Worm (Caenorhabditis elegans): ENCODE results near the gene M01G5.1.

DNA sequence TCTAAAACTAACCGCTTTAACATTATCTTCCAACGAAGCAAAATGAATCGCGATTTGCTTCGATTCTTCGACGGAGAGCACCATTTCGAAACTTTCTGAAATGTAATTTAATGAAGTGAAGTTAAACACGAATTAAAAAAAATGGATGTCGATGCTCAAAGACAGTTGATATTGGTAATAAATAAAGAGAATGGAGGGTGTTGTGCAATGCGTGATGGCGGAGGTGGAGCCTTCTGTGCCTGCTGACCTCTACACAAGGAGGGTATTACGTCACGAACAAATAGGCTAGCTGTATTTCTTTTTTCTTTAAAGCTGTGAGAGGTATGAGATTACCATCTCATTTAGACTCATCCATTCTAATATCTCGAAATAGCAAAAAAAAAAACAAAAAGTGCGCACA is 40.5 kb upstream of the M01G5.1 start, which contains the start of gene Y82E9BR.17:
- TF ChIP-seq ces-1 (GFP tag; optimal IDR thresholded peaks at IDR 0.05) = no peak
- TF ChIP-seq mab-5 (tag; optimal IDR thresholded peaks at IDR 0.05) = no peak
- peak; percentile 24 for TF ChIP-seq nhr-2 (tag; optimal IDR thresholded peaks at IDR 0.05)
- no peak for TF ChIP-seq sptf-1 (tag; optimal IDR thresholded peaks at IDR 0.05)
- TF ChIP-seq nhr-28 (tag; optimal IDR thresholded peaks at IDR 0.05) = no peak
- peak; percentile 73 for TF ChIP-seq zip-8 (tag; optimal IDR thresholded peaks at IDR 0.05)
- TF ChIP-seq unc-39 (tag; optimal IDR thresholded peaks at IDR 0.05) = no peak
- no peak for TF ChIP-seq mls-2 (tag; optimal IDR thresholded peaks at IDR 0.05)
- no peak for TF ChIP-seq lsy-2 (tag; optimal IDR thresholded peaks at IDR 0.05)
- no peak for TF ChIP-seq mep-1 (tag; optimal IDR thresholded peaks at IDR 0.05)
- no peak for TF ChIP-seq snpc-4 (tag; optimal IDR thresholded peaks at IDR 0.05)
- no peak for TF ChIP-seq ceh-43 (GFP tag; optimal IDR thresholded peaks at IDR 0.05)
